Worm (Caenorhabditis elegans) whole organism, late embryonic: ENCODE measurements around the gene R07B7.2.

Experiments
- C08G9.2 ChIP-seq: sonication (generic microtip); optimal IDR thresholded peaks from 2 replicates; lab custom pipeline; 2016; ENCODE audit warnings: mild to moderate bottlenecking, missing genetic modification characterization, moderate library complexity, missing compliant biosample characterization
- F13H6.1 ChIP-seq: sonication (generic microtip); optimal IDR thresholded peaks from 2 replicates; lab custom pipeline; 2016; ENCODE audit warnings: missing genetic modification characterization, missing compliant biosample characterization
- K02D7.2 ChIP-seq: sonication (generic microtip); optimal IDR thresholded peaks from 2 replicates; lab custom pipeline; 2017; ENCODE audit warnings: mild to moderate bottlenecking, missing genetic modification characterization, missing compliant biosample characterization
- K09A11.1 ChIP-seq: sonication (generic microtip); optimal IDR thresholded peaks from 2 replicates; lab custom pipeline; 2017; ENCODE audit warnings: antibody characterized with exemption, mild to moderate bottlenecking, missing genetic modification characterization, missing compliant biosample characterization; ENCODE audit not compliant: insufficient read depth
- T23F11.4 ChIP-seq: fragments of 200-800 bp; sonication (Bioruptor generic); optimal IDR thresholded peaks from 2 replicates; lab custom pipeline; 2018; ENCODE audit warnings: mild to moderate bottlenecking, missing genetic modification characterization, missing compliant biosample characterization
- ceh-19 ChIP-seq: fragments of 200-800 bp; sonication (Bioruptor generic); optimal IDR thresholded peaks from 2 replicates; lab custom pipeline; 2018; ENCODE audit warnings: mild to moderate bottlenecking, missing genetic modification characterization, missing compliant biosample characterization
- ceh-22 ChIP-seq: sonication (generic microtip); optimal IDR thresholded peaks from 2 replicates; lab custom pipeline; 2017; ENCODE audit warnings: missing biosample characterization, missing genetic modification characterization
- ceh-34 ChIP-seq: sonication (generic microtip); optimal IDR thresholded peaks from 2 replicates; lab custom pipeline; 2016; ENCODE audit warnings: mild to moderate bottlenecking, missing genetic modification characterization, missing compliant biosample characterization
- ceh-48 ChIP-seq: sonication (generic microtip); optimal IDR thresholded peaks from 2 replicates; lab custom pipeline; 2016; ENCODE audit warnings: missing genetic modification characterization, inconsistent platforms, missing compliant biosample characterization
- che-1 ChIP-seq: sonication (generic microtip); optimal IDR thresholded peaks from 2 replicates; lab custom pipeline; 2016; ENCODE audit warnings: mild to moderate bottlenecking, missing genetic modification characterization, missing compliant biosample characterization
- dmd-4 ChIP-seq: sonication (generic microtip); optimal IDR thresholded peaks from 2 replicates; lab custom pipeline; 2016; ENCODE audit warnings: borderline replicate concordance, missing genetic modification characterization, missing compliant biosample characterization
- dve-1 ChIP-seq: sonication (generic microtip); optimal IDR thresholded peaks from 2 replicates; lab custom pipeline; 2017; ENCODE audit warnings: antibody characterized with exemption, mild to moderate bottlenecking, missing genetic modification characterization, missing compliant biosample characterization
- ets-4 ChIP-seq: sonication (generic microtip); optimal IDR thresholded peaks from 2 replicates; lab custom pipeline; 2016; ENCODE audit warnings: missing genetic modification characterization, missing compliant biosample characterization
- fax-1 ChIP-seq: sonication (generic microtip); optimal IDR thresholded peaks from 2 replicates; lab custom pipeline; 2016; ENCODE audit warnings: missing genotype, missing genetic modification characterization, missing compliant biosample characterization
- fkh-10 ChIP-seq: fragments of 150-350 bp; optimal IDR thresholded peaks from 2 replicates; lab custom pipeline; 2014; ENCODE audit warnings: missing biosample characterization, missing genetic modification reagents, missing genetic modification characterization
- hlh-13 ChIP-seq: fragments of 200-800 bp; sonication (Bioruptor generic); optimal IDR thresholded peaks from 2 replicates; lab custom pipeline; 2018; ENCODE audit warnings: mild to moderate bottlenecking, missing genetic modification characterization, missing compliant biosample characterization
- hlh-30 ChIP-seq: sonication (generic microtip); optimal IDR thresholded peaks from 2 replicates; lab custom pipeline; 2017; ENCODE audit warnings: antibody characterized with exemption, missing genetic modification characterization, missing compliant biosample characterization; ENCODE audit not compliant: insufficient read depth
- hlh-8 ChIP-seq: sonication (generic microtip); optimal IDR thresholded peaks from 2 replicates; lab custom pipeline; 2016; ENCODE audit warnings: missing genotype, missing genetic modification characterization, missing compliant biosample characterization
- lin-11 ChIP-seq: fragments of 200-800 bp; sonication (Bioruptor generic); optimal IDR thresholded peaks from 2 replicates; lab custom pipeline; 2018; ENCODE audit warnings: mild to moderate bottlenecking, missing genetic modification characterization, missing compliant biosample characterization
- nhr-11 ChIP-seq: fragments of 150-350 bp; optimal IDR thresholded peaks from 2 replicates; lab custom pipeline; 2014; ENCODE audit warnings: missing biosample characterization, missing genetic modification characterization
- nhr-232 ChIP-seq: sonication (generic microtip); optimal IDR thresholded peaks from 2 replicates; lab custom pipeline; 2016; ENCODE audit warnings: missing genetic modification characterization, missing compliant biosample characterization
- odd-2 ChIP-seq: sonication (generic microtip); optimal IDR thresholded peaks from 2 replicates; lab custom pipeline; 2017; ENCODE audit warnings: antibody characterized with exemption, mild to moderate bottlenecking, missing genetic modification characterization, missing compliant biosample characterization
- pat-9 ChIP-seq: fragments of 200-800 bp; sonication (Bioruptor generic); optimal IDR thresholded peaks from 2 replicates; lab custom pipeline; 2018; ENCODE audit warnings: mild to moderate bottlenecking, missing genetic modification characterization, moderate library complexity, missing compliant biosample characterization
- pax-1 ChIP-seq: fragments of 150-350 bp; optimal IDR thresholded peaks from 2 replicates; lab custom pipeline; 2014; ENCODE audit warnings: missing biosample characterization, missing genetic modification characterization
- pha-2 ChIP-seq: sonication (generic microtip); optimal IDR thresholded peaks from 2 replicates; lab custom pipeline; 2017; ENCODE audit warnings: mild to moderate bottlenecking, missing genetic modification characterization, missing compliant biosample characterization
- pha-4 ChIP-seq: fragments of 150-350 bp; optimal IDR thresholded peaks from 2 replicates; lab custom pipeline; 2018; ENCODE audit warnings: missing biosample characterization, missing genetic modification reagents, missing genetic modification characterization
- pros-1 ChIP-seq: fragments of 150-350 bp; optimal IDR thresholded peaks from 2 replicates; lab custom pipeline; 2014; ENCODE audit warnings: missing biosample characterization, missing genetic modification reagents, missing genetic modification characterization
- ref-2 ChIP-seq: sonication (generic microtip); optimal IDR thresholded peaks from 2 replicates; lab custom pipeline; 2016; ENCODE audit warnings: missing genetic modification characterization, missing compliant biosample characterization
- rnt-1 ChIP-seq: sonication (generic microtip); optimal IDR thresholded peaks from 2 replicates; lab custom pipeline; 2016; ENCODE audit warnings: missing genetic modification characterization, missing compliant biosample characterization
- sdc-2 ChIP-seq: sonication (generic microtip); optimal IDR thresholded peaks from 2 replicates; lab custom pipeline; 2016; ENCODE audit warnings: missing genotype, missing genetic modification characterization, missing compliant biosample characterization
- sox-2 ChIP-seq: fragments of 200-800 bp; sonication (Bioruptor generic); IDR thresholded peaks from 2 replicates; pipeline ENCODE4 v1.3.6; 2022; ENCODE audit warnings: missing genetic modification reagents, missing genetic modification characterization, missing compliant biosample characterization
- sox-4 ChIP-seq: sonication (generic microtip); optimal IDR thresholded peaks from 2 replicates; lab custom pipeline; 2017; ENCODE audit warnings: mild to moderate bottlenecking, missing genetic modification characterization, inconsistent platforms, missing compliant biosample characterization
- syd-9 ChIP-seq: sonication (generic microtip); optimal IDR thresholded peaks from 2 replicates; lab custom pipeline; 2016; ENCODE audit warnings: mild to moderate bottlenecking, missing genetic modification characterization, moderate library complexity, missing compliant biosample characterization
- tbx-2 ChIP-seq: sonication (generic microtip); optimal IDR thresholded peaks from 2 replicates; lab custom pipeline; 2016; ENCODE audit warnings: missing genetic modification characterization, missing compliant biosample characterization
- tbx-7 ChIP-seq: sonication (generic microtip); optimal IDR thresholded peaks from 2 replicates; lab custom pipeline; 2016; ENCODE audit warnings: missing genotype, missing genetic modification characterization, missing compliant biosample characterization
- unc-3 ChIP-seq, 2 experiments: fragments of 200-800 bp in 1 of 2; sonication (Bioruptor generic) in 1 of 2; sonication (generic microtip) in 1 of 2; conservative IDR thresholded peaks in 1 of 2; optimal IDR thresholded peaks in 1 of 2; 2 replicates each; pipeline versions ENCODE4 v1.3.6 to Lab custom; 2016 to 2022; ENCODE audit warnings: missing compliant biosample characterization in 2 of 2, missing genetic modification characterization in 2 of 2, missing genetic modification reagents in 1 of 2
- unc-42 ChIP-seq: sonication (generic microtip); optimal IDR thresholded peaks from 2 replicates; lab custom pipeline; 2016; ENCODE audit warnings: missing genotype, missing genetic modification characterization, missing compliant biosample characterization
- unc-55 ChIP-seq: sonication (generic microtip); optimal IDR thresholded peaks from 2 replicates; lab custom pipeline; 2017; ENCODE audit warnings: missing biosample characterization, missing genetic modification reagents, missing genetic modification characterization
- zip-5 ChIP-seq: sonication (generic microtip); optimal IDR thresholded peaks from 2 replicates; lab custom pipeline; 2016; ENCODE audit warnings: missing genetic modification characterization, missing compliant biosample characterization

The R07B7.2 gene

DNA sequence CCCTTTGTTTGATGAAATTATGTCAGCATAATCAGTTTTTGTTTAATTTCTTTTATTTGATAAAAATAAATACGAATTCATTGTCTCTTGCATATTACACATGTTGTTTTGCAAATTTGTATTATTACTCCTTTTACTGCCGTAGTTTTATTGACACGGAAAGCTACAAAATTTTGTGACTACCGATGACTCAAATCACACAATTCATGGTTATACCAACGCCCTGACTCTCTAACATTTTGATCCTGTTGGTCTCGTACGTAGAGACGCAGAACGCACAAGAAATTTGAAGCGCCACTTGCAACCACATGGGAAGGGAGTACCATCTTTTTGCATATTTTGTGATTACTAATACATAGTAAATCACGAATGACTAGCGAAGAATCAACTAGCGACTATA is 36.3 kb upstream of the R07B7.2 start, which contains the start of gene nhr-207:
nhr-207 (plus strand) TSS at position 282 of the 400 bp plus-strand sequence.
- no peak for TF ChIP-seq ceh-19 (GFP tag; lab: Kevin White, UChicago)
- no peak for TF ChIP-seq sox-2

DNA sequence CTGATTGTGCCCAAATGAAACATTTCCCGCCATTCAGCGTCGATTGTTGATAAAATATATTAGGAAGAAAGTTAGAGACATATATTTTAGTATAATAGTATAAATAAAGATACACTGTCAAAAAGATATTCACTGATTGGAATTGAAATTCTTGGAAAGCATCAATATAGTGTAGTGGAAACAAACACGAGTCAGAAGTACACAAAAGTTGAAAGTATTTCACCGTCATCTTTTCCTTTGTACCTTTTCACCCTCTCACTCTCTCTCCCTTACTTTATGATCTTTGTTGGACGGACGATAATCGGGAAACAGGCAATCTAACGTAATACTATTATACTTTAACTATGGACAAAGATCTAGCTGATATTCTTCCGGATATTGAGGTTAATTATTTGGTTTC is 34.5 kb upstream of the R07B7.2 start, which contains the start of gene nhr-208:
nhr-208 (plus strand) TSS at position 288 of the 400 bp plus-strand sequence.
- TF ChIP-seq zip-5 (tag; lab: Kevin White, UChicago) (no peak), sox-4 (no peak), pax-1 (no peak), pha-2 (tag; lab: Kevin White, UChicago) (no peak), sdc-2 (tag; lab: Kevin White, UChicago) (no peak), tbx-7 (tag; lab: Kevin White, UChicago) (no peak), unc-42 (tag; lab: Kevin White, UChicago) (no peak), nhr-232 (tag; lab: Kevin White, UChicago) (no peak), rnt-1 (tag; lab: Kevin White, UChicago) (no peak), pat-9 (no peak), pros-1 (no peak), tbx-2 (no peak), ref-2 (tag; lab: Kevin White, UChicago) (no peak), dmd-4 (tag; lab: Kevin White, UChicago) (no peak), ceh-19 (GFP tag; lab: Kevin White, UChicago) (no peak), pha-4 (tag; lab: Kevin White, UChicago) (no peak), lin-11 (tag; lab: Kevin White, UChicago) (no peak), unc-55 (GFP tag; lab: Kevin White, UChicago) (no peak), ets-4 (tag; lab: Kevin White, UChicago) (no peak), ceh-22 (tag; lab: Kevin White, UChicago) (no peak)

DNA sequence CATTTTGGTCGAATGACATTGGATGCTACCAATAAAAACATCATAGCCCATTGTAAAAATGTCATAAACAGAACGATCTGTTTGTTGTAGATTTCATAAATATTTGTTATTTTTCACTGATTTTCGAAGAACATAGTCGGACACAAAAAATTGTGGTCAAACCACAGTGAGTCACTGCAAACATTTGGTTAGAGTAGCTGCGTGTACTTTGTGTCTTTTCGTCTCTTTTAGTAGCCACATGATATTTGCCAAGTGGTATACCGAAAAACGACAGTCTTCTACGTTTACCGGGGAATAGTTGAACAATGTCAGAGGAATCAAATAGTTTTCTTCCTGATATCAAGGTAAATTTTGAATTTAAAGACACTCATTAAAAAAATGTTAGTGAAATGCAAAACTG is 32.2 kb upstream of the R07B7.2 start, which contains the start of gene nhr-206:
nhr-206 (plus strand) TSS at position 248 of the 400 bp plus-strand sequence.
- TF ChIP-seq F13H6.1 (no peak), T23F11.4 (GFP tag; lab: Kevin White, UChicago) (no peak), C08G9.2 (tag; lab: Kevin White, UChicago) (no peak), ceh-48 (tag; lab: Kevin White, UChicago) (no peak), K02D7.2 (no peak), dve-1 (tag; lab: Kevin White, UChicago) (no peak), pat-9 (no peak), ets-4 (tag; lab: Kevin White, UChicago) (no peak), tbx-2 (no peak), pha-4 (tag; lab: Kevin White, UChicago) (no peak), dmd-4 (tag; lab: Kevin White, UChicago) (no peak), syd-9 (tag; lab: Kevin White, UChicago) (no peak), nhr-11 (tag; lab: Kevin White, UChicago) (no peak)

DNA sequence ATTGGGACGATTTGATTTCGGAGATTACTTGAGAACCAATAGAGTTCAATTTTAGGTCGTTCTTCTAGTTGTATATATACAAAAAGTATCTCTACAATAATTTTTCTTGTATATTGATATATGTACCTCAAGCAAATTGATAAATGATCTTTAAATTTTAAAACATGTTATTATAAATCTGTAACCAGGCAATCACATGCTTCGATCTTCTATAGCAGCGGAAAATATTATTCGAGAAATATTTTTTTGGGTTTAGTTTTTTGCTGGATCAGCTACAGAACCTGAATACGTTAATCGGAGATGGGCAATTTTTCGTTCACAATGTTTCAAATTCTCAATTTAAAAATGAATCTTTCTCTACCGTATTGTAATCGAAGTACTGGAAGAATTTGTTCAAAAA is 29.2 kb upstream of the R07B7.2 start, which contains the start of gene R07B7.12:
R07B7.12 (plus strand) TSS at position 301 of the 400 bp plus-strand sequence.
- TF ChIP-seq odd-2 (tag; lab: Kevin White, UChicago) (no peak), ets-4 (tag; lab: Kevin White, UChicago) (no peak), ceh-34 (tag; lab: Kevin White, UChicago) (no peak), C08G9.2 (tag; lab: Kevin White, UChicago) (no peak), pax-1 (no peak), unc-3 (GFP tag; conservative IDR thresholded peaks at IDR 0.05; lab: Robert Waterston, UW) (no peak), unc-3 (tag; optimal IDR thresholded peaks at IDR 0.05; lab: Kevin White, UChicago) (no peak)

DNA sequence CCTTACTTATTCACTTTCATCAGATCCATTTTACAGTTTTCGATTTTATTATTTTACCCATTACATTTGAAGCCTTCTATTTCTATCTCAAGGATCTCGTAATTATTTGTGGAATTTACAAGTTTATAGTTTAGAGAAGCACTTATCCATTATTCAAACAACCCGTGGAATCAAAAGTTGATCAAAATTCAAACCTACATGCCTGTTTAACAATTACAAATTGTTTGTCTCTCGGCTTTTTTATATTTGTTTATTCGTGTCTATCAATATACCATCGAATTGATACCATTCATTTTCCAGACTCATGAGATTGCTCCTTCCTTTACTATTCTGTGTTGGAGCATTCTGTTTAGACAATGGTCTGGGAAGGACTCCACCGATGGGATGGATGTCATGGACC is 27.4 kb upstream of the R07B7.2 start, which contains the start of gene gana-1:
gana-1 (plus strand) TSS at position 301 of the 400 bp plus-strand sequence.
- no peak for TF ChIP-seq hlh-13 (GFP tag; lab: Kevin White, UChicago)
- no peak for TF ChIP-seq K09A11.1 (tag; lab: Kevin White, UChicago)
- TF ChIP-seq hlh-8 (tag; lab: Kevin White, UChicago): no peak
- TF ChIP-seq sox-4: no peak
- TF ChIP-seq hlh-30 (tag; lab: Kevin White, UChicago): no peak
- TF ChIP-seq tbx-2: no peak
- no peak for TF ChIP-seq che-1 (tag; lab: Kevin White, UChicago)
- TF ChIP-seq fax-1 (tag; lab: Kevin White, UChicago): no peak
- no peak for TF ChIP-seq nhr-11 (tag; lab: Kevin White, UChicago)
- no peak for TF ChIP-seq pha-4 (tag; lab: Kevin White, UChicago)
- no peak for TF ChIP-seq fkh-10 (GFP tag; lab: Kevin White, UChicago)
- no peak for TF ChIP-seq ceh-19 (GFP tag; lab: Kevin White, UChicago)
